Fruit fly (Drosophila melanogaster) whole organism, embryonic: ENCODE results near the gene CG10576.
A peak's percentile ranks its signal among the peaks of the same experiment; 100 is the strongest.

Experiments
- CG10431 ChIP-seq: fragments of 200-800 bp; sonication (Bioruptor generic); optimal IDR thresholded peaks from 3 replicates; lab custom pipeline; 2018; ENCODE audit warnings: missing biosample characterization, mild to moderate bottlenecking, missing genetic modification characterization
- CG11093 ChIP-seq: fragments of 200-800 bp; sonication (Bioruptor generic); IDR thresholded peaks from 3 replicates; pipeline ENCODE4 v1.3.6; 2022; ENCODE audit warnings: missing biosample characterization, missing genetic modification characterization
- CG13624 ChIP-seq: fragments of 200-800 bp; sonication (Bioruptor generic); optimal IDR thresholded peaks from 2 replicates; lab custom pipeline; 2016; ENCODE audit warnings: missing biosample characterization, missing genetic modification characterization
- CG14860 ChIP-seq: fragments of 200-800 bp; sonication (Bioruptor generic); IDR thresholded peaks from 3 replicates; pipeline ENCODE4 v1.3.6; 2022; ENCODE audit warnings: missing biosample characterization, missing genetic modification characterization; ENCODE audit not compliant: partially characterized antibody
- CG1832 ChIP-seq: fragments of 200-800 bp; sonication (Bioruptor generic); optimal IDR thresholded peaks from 2 replicates; lab custom pipeline; 2017; ENCODE audit warnings: missing biosample characterization, mild to moderate bottlenecking, missing genetic modification characterization, inconsistent platforms
- CG18599 ChIP-seq: fragments of 200-800 bp; sonication (Bioruptor generic); optimal IDR thresholded peaks from 3 replicates; lab custom pipeline; 2017; ENCODE audit warnings: missing biosample characterization, missing genetic modification characterization, mild to moderate bottlenecking, moderate library complexity, missing genetic modification reagents
- CG30431 ChIP-seq: fragments of 200-800 bp; sonication (Bioruptor generic); optimal IDR thresholded peaks from 2 replicates; lab custom pipeline; 2017; ENCODE audit warnings: missing biosample characterization, missing genetic modification characterization
- CG31224 ChIP-seq: fragments of 200-800 bp; sonication (Bioruptor generic); IDR thresholded peaks from 2 replicates; pipeline ENCODE4 v1.3.6; 2022; ENCODE audit warnings: missing biosample characterization, missing genetic modification characterization
- CG33213 ChIP-seq: fragments of 200-800 bp; sonication (Bioruptor generic); optimal IDR thresholded peaks from 3 replicates; lab custom pipeline; 2016; ENCODE audit warnings: missing biosample characterization, missing genetic modification characterization
- CG34422 ChIP-seq: fragments of 200-800 bp; sonication (Bioruptor generic); IDR thresholded peaks from 3 replicates; pipeline ENCODE4 v1.3.6; 2022; ENCODE audit warnings: missing biosample characterization, missing genetic modification characterization
- CG43689 ChIP-seq: fragments of 200-800 bp; sonication (Bioruptor generic); IDR thresholded peaks from 2 replicates; pipeline ENCODE4 v1.3.6; 2022; ENCODE audit warnings: missing biosample characterization, missing genetic modification characterization
- CG7271 ChIP-seq: fragments of 200-800 bp; sonication (Bioruptor generic); optimal IDR thresholded peaks from 2 replicates; lab custom pipeline; 2018; ENCODE audit warnings: missing biosample characterization, mild to moderate bottlenecking, missing genetic modification characterization, moderate library complexity
- CG7745 ChIP-seq: fragments of 200-800 bp; sonication (Bioruptor generic); optimal IDR thresholded peaks from 2 replicates; lab custom pipeline; 2018; ENCODE audit warnings: missing biosample characterization, mild to moderate bottlenecking, missing genetic modification characterization, moderate library complexity
- CG8388 ChIP-seq: fragments of 200-800 bp; sonication (Bioruptor generic); optimal IDR thresholded peaks from 2 replicates; lab custom pipeline; 2019; ENCODE audit warnings: missing biosample characterization, mild to moderate bottlenecking, missing genetic modification characterization, moderate library complexity
- CG9437 ChIP-seq: fragments of 200-800 bp; sonication (Bioruptor generic); optimal IDR thresholded peaks from 2 replicates; lab custom pipeline; 2018; ENCODE audit warnings: missing biosample characterization, mild to moderate bottlenecking, missing genetic modification characterization
- CG9727 ChIP-seq: fragments of 200-800 bp; sonication (Bioruptor generic); optimal IDR thresholded peaks from 3 replicates; lab custom pipeline; 2017; ENCODE audit warnings: missing biosample characterization, mild to moderate bottlenecking, missing genetic modification characterization
- CoRest ChIP-seq: fragments of 200-800 bp; sonication (Bioruptor generic); optimal IDR thresholded peaks from 3 replicates; lab custom pipeline; 2018; ENCODE audit warnings: missing biosample characterization, mild to moderate bottlenecking, missing genetic modification characterization, moderate library complexity
- Ets65A ChIP-seq: fragments of 200-800 bp; sonication (Bioruptor generic); peaks from one replicate; lab custom pipeline; 2016; ENCODE audit warnings: missing biosample characterization, missing genetic modification characterization
- Fer3 ChIP-seq: fragments of 200-800 bp; sonication (Bioruptor generic); optimal IDR thresholded peaks from 2 replicates; lab custom pipeline; 2018; ENCODE audit warnings: missing biosample characterization, mild to moderate bottlenecking, missing genetic modification characterization, moderate library complexity
- Med ChIP-seq: fragments of 200-800 bp; sonication (Bioruptor generic); peaks from one replicate; lab custom pipeline; 2016; ENCODE audit warnings: missing biosample characterization, missing genetic modification characterization, mild to moderate bottlenecking, inconsistent platforms, moderate library complexity
- Nf-YA ChIP-seq: fragments of 200-800 bp; sonication (Bioruptor generic); IDR thresholded peaks from 2 replicates; pipeline ENCODE4 v1.3.6; 2022; ENCODE audit warnings: missing biosample characterization, missing genetic modification characterization
- Oaz ChIP-seq: fragments of 200-800 bp; sonication (Bioruptor generic); IDR thresholded peaks from 2 replicates; pipeline ENCODE4 v1.3.6; 2022; ENCODE audit warnings: missing biosample characterization, missing genetic modification characterization
- Optix ChIP-seq: fragments of 200-800 bp; sonication (Bioruptor generic); IDR thresholded peaks from 3 replicates; pipeline ENCODE4 v1.3.6; 2022; ENCODE audit warnings: missing biosample characterization, missing genetic modification characterization
- Pdp1 ChIP-seq, 2 experiments: fragments of 200-800 bp; sonication (Bioruptor generic); optimal IDR thresholded peaks; 3 replicates each; lab custom pipeline; 2016; ENCODE audit warnings: missing biosample characterization in 2 of 2, missing genetic modification characterization in 2 of 2, mild to moderate bottlenecking in 1 of 2, moderate library complexity in 1 of 2
- Ptx1 ChIP-seq: fragments of 200-800 bp; sonication (Bioruptor generic); IDR thresholded peaks from 2 replicates; pipeline ENCODE4 v1.3.6; 2022; ENCODE audit warnings: missing biosample characterization, missing genetic modification characterization
- al ChIP-seq: fragments of 200-800 bp; sonication (Bioruptor generic); IDR thresholded peaks from 2 replicates; pipeline ENCODE4 v1.3.6; 2022; ENCODE audit warnings: missing biosample characterization, missing genetic modification characterization
- bbx ChIP-seq: fragments of 200-800 bp; sonication (Bioruptor generic); IDR thresholded peaks from 2 replicates; pipeline ENCODE4 v1.3.6; 2022; ENCODE audit warnings: missing biosample characterization, missing genetic modification characterization; ENCODE audit not compliant: partially characterized antibody
- br ChIP-seq: fragments of >200 bp; optimal IDR thresholded peaks from 2 replicates; lab custom pipeline; 2017
- ci ChIP-seq: fragments of 200-800 bp; sonication (Bioruptor generic); IDR thresholded peaks from 3 replicates; pipeline ENCODE4 v1.3.6; 2022; ENCODE audit warnings: missing biosample characterization, missing genetic modification characterization
- crp ChIP-seq, 2 experiments: fragments of 200-800 bp; sonication (Bioruptor generic); optimal IDR thresholded peaks; 2 replicates in 1 of 2; 3 replicates in 1 of 2; lab custom pipeline; 2017; ENCODE audit warnings: missing biosample characterization in 2 of 2, missing genetic modification characterization in 2 of 2, mild to moderate bottlenecking in 1 of 2, moderate library complexity in 1 of 2
- da ChIP-seq: fragments of 200-800 bp; sonication (Bioruptor generic); optimal IDR thresholded peaks from 2 replicates; lab custom pipeline; 2016; ENCODE audit warnings: missing biosample characterization, missing genetic modification characterization
- dmrt99B ChIP-seq: fragments of 200-800 bp; sonication (Bioruptor generic); optimal IDR thresholded peaks from 2 replicates; lab custom pipeline; 2018; ENCODE audit warnings: missing biosample characterization, mild to moderate bottlenecking, missing genetic modification characterization, moderate library complexity
- esg ChIP-seq: fragments of 200-800 bp; sonication (Bioruptor generic); conservative IDR thresholded peaks from 2 replicates; pipeline ENCODE4 v1.3.6; 2022; ENCODE audit warnings: missing biosample characterization, missing genetic modification characterization
- ftz-f1 ChIP-seq: fragments of 200-800 bp; sonication (Bioruptor generic); optimal IDR thresholded peaks from 2 replicates; lab custom pipeline; 2016; ENCODE audit warnings: missing biosample characterization, missing genetic modification characterization
- gt ChIP-seq: fragments of 200-800 bp; sonication (Bioruptor generic); IDR thresholded peaks from 2 replicates; pipeline ENCODE4 v1.3.6; 2022; ENCODE audit warnings: missing biosample characterization, missing genetic modification characterization
- jigr1 ChIP-seq: fragments of 200-800 bp; sonication (Bioruptor generic); IDR thresholded peaks from 3 replicates; pipeline ENCODE4 v1.3.6; 2022; ENCODE audit warnings: missing biosample characterization, missing genetic modification characterization
- lola ChIP-seq, 3 experiments: fragments of >200 bp in 2 of 3; fragments of 200-800 bp in 1 of 3; sonication (Bioruptor generic) in 1 of 3; optimal IDR thresholded peaks; 2 replicates each; lab custom pipeline; 2017 to 2019; ENCODE audit warnings: missing biosample characterization in 3 of 3, missing genetic modification characterization in 3 of 3, mild to moderate bottlenecking in 1 of 3, moderate library complexity in 1 of 3
- mirr ChIP-seq: fragments of 200-800 bp; sonication (Bioruptor generic); optimal IDR thresholded peaks from 3 replicates; lab custom pipeline; 2018; ENCODE audit warnings: missing biosample characterization, mild to moderate bottlenecking, missing genetic modification characterization
- onecut ChIP-seq: fragments of 200-800 bp; sonication (Bioruptor generic); IDR thresholded peaks from 2 replicates; pipeline ENCODE4 v1.3.6; 2022; ENCODE audit warnings: missing biosample characterization, missing genetic modification characterization
- peb ChIP-seq: fragments of 200-800 bp; sonication (Bioruptor generic); IDR thresholded peaks from 2 replicates; pipeline ENCODE4 v1.3.6; 2022; ENCODE audit warnings: missing biosample characterization, missing genetic modification characterization
- ranshi ChIP-seq: fragments of 200-800 bp; sonication (Bioruptor generic); IDR thresholded peaks from 2 replicates; pipeline ENCODE4 v1.3.6; 2022; ENCODE audit warnings: missing biosample characterization, missing genetic modification characterization
- sd ChIP-seq: fragments of 200-800 bp; sonication (Bioruptor generic); optimal IDR thresholded peaks from 3 replicates; lab custom pipeline; 2018; ENCODE audit warnings: missing biosample characterization, mild to moderate bottlenecking, missing genetic modification characterization, moderate library complexity
- slp2 ChIP-seq: fragments of 200-800 bp; sonication (Bioruptor generic); optimal IDR thresholded peaks from 2 replicates; lab custom pipeline; 2016; ENCODE audit warnings: missing biosample characterization, missing genetic modification characterization
- sna ChIP-seq: fragments of 200-800 bp; sonication (Bioruptor generic); IDR thresholded peaks from 2 replicates; pipeline ENCODE4 v1.3.6; 2022; ENCODE audit warnings: missing biosample characterization, missing genetic modification characterization; ENCODE audit not compliant: partially characterized antibody
- tio ChIP-seq: fragments of 200-800 bp; sonication (Bioruptor generic); optimal IDR thresholded peaks from 2 replicates; lab custom pipeline; 2017; ENCODE audit warnings: missing biosample characterization, missing genetic modification characterization, inconsistent platforms
- trem ChIP-seq: fragments of 200-800 bp; optimal IDR thresholded peaks from 3 replicates; lab custom pipeline; 2019; ENCODE audit warnings: missing biosample characterization, mild to moderate bottlenecking, missing genetic modification characterization, moderate library complexity
- trh ChIP-seq: fragments of 200-800 bp; sonication (Bioruptor generic); optimal IDR thresholded peaks from 2 replicates; lab custom pipeline; 2016; ENCODE audit warnings: missing biosample characterization, missing genetic modification characterization
- vnd ChIP-seq: fragments of 200-800 bp; sonication (Bioruptor generic); IDR thresholded peaks from 3 replicates; pipeline ENCODE4 v1.3.6; 2022; ENCODE audit warnings: missing biosample characterization, missing genetic modification characterization; ENCODE audit not compliant: partially characterized antibody
- z ChIP-seq: fragments of 200-800 bp; sonication (Bioruptor generic); IDR thresholded peaks from 3 replicates; pipeline ENCODE4 v1.3.6; 2022; ENCODE audit warnings: missing biosample characterization, missing genetic modification characterization
- zen ChIP-seq: fragments of 200-800 bp; sonication (Bioruptor generic); optimal IDR thresholded peaks from 3 replicates; lab custom pipeline; 2018; ENCODE audit warnings: missing biosample characterization, mild to moderate bottlenecking, missing genetic modification characterization, moderate library complexity

Gene CG10576

dm6 chr3L:5809642-5810279 is 44.3 kb upstream of the CG10576 start (continued):
- peak in 1 of 2 experiments; percentile 37 for TF ChIP-seq crp (GFP tag; optimal IDR thresholded peaks at IDR 0.05; lab: Kevin White, UChicago)
- TF ChIP-seq dmrt99B (tag; lab: Kevin White, UChicago): no peak
- TF ChIP-seq CoRest: no peak
- TF ChIP-seq CG8388: no peak
- no peak for TF ChIP-seq tio (GFP tag; lab: Kevin White, UChicago)
- no peak for TF ChIP-seq CG7271 (tag; lab: Kevin White, UChicago)
- peak; percentile 69 for TF ChIP-seq CG1832 (GFP tag; lab: Kevin White, UChicago)
- peak; percentile 93 for TF ChIP-seq ftz-f1 (GFP tag; lab: Kevin White, UChicago)
- no peak for TF ChIP-seq gt (GFP tag; lab: Robert Waterston, UW)
- no peak for TF ChIP-seq CG9727
- TF ChIP-seq mirr (GFP tag; lab: Kevin White, UChicago): peak; percentile 71
- TF ChIP-seq Optix: no peak
- no peak; the same call in 1 of the 2 replicates for TF ChIP-seq bbx (GFP tag; lab: Robert Waterston, UW)
- TF ChIP-seq Oaz (GFP tag; lab: Robert Waterston, UW): no peak
- no peak for TF ChIP-seq Fer3 (tag; lab: Kevin White, UChicago)
- TF ChIP-seq esg: no peak
- TF ChIP-seq zen (tag; lab: Kevin White, UChicago): no peak
- TF ChIP-seq CG33213: no peak
- no peak for TF ChIP-seq CG43689
- peak; percentile 59 for TF ChIP-seq sd (tag; lab: Kevin White, UChicago)
- TF ChIP-seq CG31224: no peak
- TF ChIP-seq ranshi (GFP tag; lab: Robert Waterston, UW): 0 out of 2 replicates have a peak, but pooled peaks have one; percentile 5
- TF ChIP-seq Ptx1 (GFP tag; lab: Robert Waterston, UW): no peak
- TF ChIP-seq CG7745: peak; percentile 67
- no peak for TF ChIP-seq Nf-YA (GFP tag; lab: Robert Waterston, UW)
- TF ChIP-seq vnd (GFP tag; lab: Robert Waterston, UW): 0 out of 3 replicates have a peak, but pooled peaks have one; percentile 46
- no peak for TF ChIP-seq lola (GFP tag; optimal IDR thresholded peaks at IDR 0.05; lab: Kevin White, UChicago)
- TF ChIP-seq onecut: no peak; the same call in 1 of the 2 replicates
- no peak for TF ChIP-seq al
- TF ChIP-seq CG10431 (GFP tag; lab: Kevin White, UChicago): no peak
- TF ChIP-seq slp2: no peak
- TF ChIP-seq br (lab: Kevin White, UChicago): no peak
- TF ChIP-seq trh (GFP tag; lab: Kevin White, UChicago): no peak
- TF ChIP-seq CG13624 (GFP tag; lab: Kevin White, UChicago): peak; percentile 57
- peak; percentile 75 for TF ChIP-seq Med (GFP tag; lab: Kevin White, UChicago)
- no peak for TF ChIP-seq peb (GFP tag; lab: Robert Waterston, UW)
- TF ChIP-seq CG18599 (GFP tag; lab: Kevin White, UChicago): peak; percentile 24
- 0 out of 2 replicates have a peak, but pooled peaks have one; percentile 28 for TF ChIP-seq sna
- TF ChIP-seq jigr1 (GFP tag; lab: Robert Waterston, UW): no peak
- TF ChIP-seq da (GFP tag; lab: Kevin White, UChicago): peak; percentile 33
- TF ChIP-seq Ets65A (GFP tag; lab: Kevin White, UChicago): peak; percentile 51
- TF ChIP-seq ci (GFP tag; lab: Robert Waterston, UW): no peak
- TF ChIP-seq CG30431 (GFP tag; lab: Kevin White, UChicago): no peak
- no peak for TF ChIP-seq trem (tag; lab: Kevin White, UChicago)
- TF ChIP-seq CG9437 (GFP tag; lab: Kevin White, UChicago): no peak
- peak; percentile 27; the same call in 1 of the 3 replicates for TF ChIP-seq z (GFP tag; lab: Robert Waterston, UW)
- TF ChIP-seq CG11093 (GFP tag; lab: Robert Waterston, UW): no peak
- no peak for TF ChIP-seq CG14860
- peak in 1 of 2 experiments; percentile 63 for TF ChIP-seq Pdp1 (GFP tag; optimal IDR thresholded peaks at IDR 0.05; lab: Kevin White, UChicago)
- 0 out of 3 replicates have a peak, but pooled peaks have one; percentile 46 for TF ChIP-seq CG34422 (GFP tag; lab: Robert Waterston, UW)
